Worm (Caenorhabditis elegans) whole organism, L4 larva: ENCODE measurements around the gene lgc-31.

ENCODE experiments used
- F44E2.7 ChIP-seq: fragments of 200-800 bp; sonication (Bioruptor generic); IDR thresholded peaks from 2 replicates; pipeline ENCODE4 v2.1.2; 2022; ENCODE audit warnings: missing genetic modification characterization, missing compliant biosample characterization
- F49E8.2 ChIP-seq: sonication (generic microtip); optimal IDR thresholded peaks from 2 replicates; lab custom pipeline; 2016; ENCODE audit warnings: missing compliant biosample characterization, mild to moderate bottlenecking, missing genetic modification characterization, borderline replicate concordance
- R02D3.7 ChIP-seq: fragments of 150-350 bp; sonication (generic microtip); optimal IDR thresholded peaks from 3 replicates; lab custom pipeline; 2014; ENCODE audit warnings: missing biosample characterization, missing genetic modification characterization
- T26A8.4 ChIP-seq: fragments of 200-800 bp; sonication (Bioruptor generic); IDR thresholded peaks from 2 replicates; pipeline ENCODE4 v1.3.6; 2022; ENCODE audit warnings: missing genetic modification characterization, missing compliant biosample characterization
- ceh-28 ChIP-seq: fragments of 150-350 bp; optimal IDR thresholded peaks from 2 replicates; lab custom pipeline; 2014; ENCODE audit warnings: missing biosample characterization, missing genetic modification reagents, missing genetic modification characterization
- ceh-62 ChIP-seq: sonication (generic microtip); optimal IDR thresholded peaks from 2 replicates; lab custom pipeline; 2017; ENCODE audit warnings: missing biosample characterization, missing genetic modification characterization
- cey-2 ChIP-seq: sonication (generic microtip); optimal IDR thresholded peaks from 3 replicates; lab custom pipeline; 2017; ENCODE audit warnings: missing genetic modification characterization, mild to moderate bottlenecking, missing compliant biosample characterization, antibody characterized with exemption, borderline replicate concordance; ENCODE audit not compliant: insufficient read depth
- ctbp-1 ChIP-seq: fragments of 200-800 bp; sonication (Bioruptor generic); IDR thresholded peaks from 2 replicates; pipeline ENCODE4 v1.3.6; 2022; ENCODE audit warnings: missing genetic modification reagents, missing genetic modification characterization, missing compliant biosample characterization
- daf-16 ChIP-seq, 3 experiments: sonication (generic microtip); optimal IDR thresholded peaks; 2 replicates each; lab custom pipeline; 2016 to 2017; ENCODE audit warnings: missing genetic modification characterization in 3 of 3, missing genetic modification reagents in 3 of 3, mild to moderate bottlenecking in 2 of 3, missing compliant biosample characterization in 2 of 3, missing biosample characterization in 1 of 3, moderate library complexity in 1 of 3
- dmd-6 ChIP-seq: fragments of 200-800 bp; sonication (Bioruptor generic); IDR thresholded peaks from 2 replicates; pipeline ENCODE4 v1.3.6; 2022; ENCODE audit warnings: missing genetic modification reagents, missing genetic modification characterization, missing compliant biosample characterization
- dmd-8 ChIP-seq: fragments of 200-800 bp; sonication (Bioruptor generic); IDR thresholded peaks from 2 replicates; pipeline ENCODE4 v1.3.6; 2022; ENCODE audit warnings: missing genetic modification characterization, missing compliant biosample characterization
- duxl-1 ChIP-seq: sonication (generic microtip); optimal IDR thresholded peaks from 2 replicates; lab custom pipeline; 2016; ENCODE audit warnings: mild to moderate bottlenecking, missing genetic modification characterization, moderate library complexity, missing compliant biosample characterization; ENCODE audit not compliant: poor library complexity
- dve-1 ChIP-seq: sonication (generic microtip); optimal IDR thresholded peaks from 2 replicates; lab custom pipeline; 2017; ENCODE audit warnings: antibody characterized with exemption, mild to moderate bottlenecking, missing genetic modification characterization, missing compliant biosample characterization; ENCODE audit not compliant: insufficient read depth
- hlh-30 ChIP-seq: sonication (generic microtip); optimal IDR thresholded peaks from 2 replicates; lab custom pipeline; 2017; ENCODE audit warnings: antibody characterized with exemption, mild to moderate bottlenecking, missing genetic modification characterization, missing compliant biosample characterization; ENCODE audit not compliant: insufficient read depth
- hmg-1.1 ChIP-seq: fragments of 200-800 bp; sonication (Bioruptor generic); IDR thresholded peaks from 2 replicates; pipeline ENCODE4 v1.3.6; 2022; ENCODE audit warnings: missing genetic modification reagents, missing genetic modification characterization, missing compliant biosample characterization
- lin-1 ChIP-seq: fragments of 200-800 bp; sonication (Bioruptor generic); IDR thresholded peaks from 2 replicates; pipeline ENCODE4 v1.3.6; 2022; ENCODE audit warnings: missing genetic modification reagents, missing genetic modification characterization, missing compliant biosample characterization
- lin-29 ChIP-seq: fragments of 200-800 bp; sonication (Bioruptor generic); IDR thresholded peaks from 2 replicates; pipeline ENCODE4 v1.3.6; 2022; ENCODE audit warnings: missing genetic modification reagents, missing genetic modification characterization, missing compliant biosample characterization
- lsy-2 ChIP-seq, 2 experiments: fragments of 150-350 bp in 1 of 2; sonication (generic microtip) in 1 of 2; optimal IDR thresholded peaks; 2 replicates each; lab custom pipeline; 2014 to 2017; ENCODE audit warnings: missing biosample characterization in 2 of 2, missing genetic modification characterization in 2 of 2
- nhr-111 ChIP-seq: fragments of 200-800 bp; sonication (Bioruptor generic); optimal IDR thresholded peaks from 2 replicates; lab custom pipeline; 2018; ENCODE audit warnings: mild to moderate bottlenecking, missing genetic modification characterization, missing compliant biosample characterization
- nhr-237 ChIP-seq: sonication (generic microtip); optimal IDR thresholded peaks from 2 replicates; lab custom pipeline; 2017; ENCODE audit warnings: missing biosample characterization, missing genetic modification characterization
- pha-4 ChIP-seq, 2 experiments: fragments of 150-350 bp in 1 of 2; fragments of 200-800 bp in 1 of 2; sonication (Bioruptor generic) in 1 of 2; IDR thresholded peaks in 1 of 2; optimal IDR thresholded peaks in 1 of 2; 2 replicates each; pipeline versions ENCODE4 v1.3.6 to Lab custom; 2014 to 2022; ENCODE audit warnings: missing genetic modification characterization in 2 of 2, missing genetic modification reagents in 2 of 2, missing biosample characterization in 1 of 2, missing compliant biosample characterization in 1 of 2
- pqm-1 ChIP-seq: sonication (generic microtip); optimal IDR thresholded peaks from 2 replicates; lab custom pipeline; 2017; ENCODE audit warnings: missing biosample characterization, missing genetic modification characterization
- rbr-2 ChIP-seq: sonication (generic microtip); optimal IDR thresholded peaks from 2 replicates; lab custom pipeline; 2016; ENCODE audit warnings: missing genotype, missing genetic modification characterization, missing compliant biosample characterization
- saeg-2 ChIP-seq: fragments of 200-800 bp; sonication (Bioruptor generic); IDR thresholded peaks from 2 replicates; pipeline ENCODE4 v1.3.6; 2022; ENCODE audit warnings: missing genetic modification reagents, missing genetic modification characterization, missing compliant biosample characterization
- unc-130 ChIP-seq: sonication (generic microtip); optimal IDR thresholded peaks from 2 replicates; lab custom pipeline; 2016; ENCODE audit warnings: missing genetic modification reagents, missing genetic modification characterization, missing compliant biosample characterization
- unc-62 ChIP-seq, 3 experiments: fragments of 150-350 bp in 1 of 3; sonication (generic microtip); optimal IDR thresholded peaks in 2 of 3; peaks in 1 of 3; 1 replicate in 1 of 3; 2 replicates in 2 of 3; lab custom pipeline; 2014 to 2017; ENCODE audit warnings: missing biosample characterization in 3 of 3, missing genetic modification characterization in 3 of 3, missing genetic modification reagents in 3 of 3, missing genotype in 1 of 3
- zfp-2 ChIP-seq: sonication (generic microtip); optimal IDR thresholded peaks from 2 replicates; lab custom pipeline; 2016; ENCODE audit warnings: mild to moderate bottlenecking, missing genetic modification characterization, missing compliant biosample characterization
- zfp-3 ChIP-seq: fragments of 200-800 bp; sonication (Bioruptor generic); conservative IDR thresholded peaks from 2 replicates; pipeline ENCODE4 v1.3.6; 2022; ENCODE audit warnings: missing genetic modification reagents, missing genetic modification characterization, missing compliant biosample characterization
- ztf-11 ChIP-seq: fragments of 150-350 bp; optimal IDR thresholded peaks from 2 replicates; lab custom pipeline; 2014; ENCODE audit warnings: missing biosample characterization, missing genetic modification characterization

The lgc-31 gene

DNA sequence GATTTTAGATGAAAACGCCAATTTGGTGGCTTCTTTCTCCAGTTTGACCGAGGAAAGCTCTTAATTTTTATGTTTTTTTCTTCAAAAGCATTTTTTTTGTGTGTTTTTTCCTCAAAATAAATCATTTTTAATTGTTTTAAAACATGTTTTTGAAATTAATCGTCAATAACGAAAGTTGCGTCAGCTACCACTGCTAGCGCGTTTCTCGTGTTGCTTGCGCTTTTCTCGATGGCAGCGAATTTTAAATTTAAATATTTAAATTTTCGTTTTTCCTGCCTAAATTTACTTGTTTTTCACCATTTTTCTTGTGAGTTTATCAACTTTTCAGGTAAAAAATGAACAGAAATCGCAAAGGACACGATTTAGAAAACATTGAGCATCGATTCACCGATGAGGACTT, 16.1 kb upstream of the lgc-31 start, which contains the start of gene prde-1:
Gene prde-1, plus strand, starts transcription at position 322 of the 400 bp plus-strand sequence.
- TF ChIP-seq pqm-1 (tag; lab: Kevin White, UChicago) (no peak), nhr-111 (GFP tag; lab: Kevin White, UChicago) (no peak), F49E8.2 (tag; lab: Kevin White, UChicago) (peak; percentile 50), ceh-28 (no peak)

DNA sequence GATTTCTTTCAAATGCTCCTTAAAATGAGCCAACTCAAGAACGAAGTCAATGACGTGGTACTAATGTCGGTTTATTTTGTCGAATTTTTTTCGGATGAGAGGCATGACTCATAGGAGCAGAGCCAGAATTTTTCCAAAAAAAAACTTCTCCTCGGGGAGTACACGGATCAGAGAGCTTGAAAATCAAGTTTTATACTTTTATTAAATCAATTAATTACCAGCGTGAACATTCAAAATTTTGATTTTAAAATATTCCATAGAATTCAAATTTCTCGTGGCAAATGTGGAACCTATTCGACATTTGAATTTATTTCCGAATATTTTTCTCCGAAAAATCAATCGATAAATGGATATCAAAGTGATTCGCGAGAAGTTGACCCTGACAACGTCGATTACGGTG, 14.5 kb upstream of the lgc-31 start, which contains the start of gene F21A3.4:
Gene F21A3.4, plus strand, starts transcription at position 301 of the 400 bp plus-strand sequence.
- no peak for TF ChIP-seq zfp-2 (tag; lab: Kevin White, UChicago)
- TF ChIP-seq hmg-1.1 (GFP tag; lab: Robert Waterston, UW), result no peak
- TF ChIP-seq, all 104 proteins: peak for 0

- TF ChIP-seq unc-62 (GFP tag; optimal IDR thresholded peaks at IDR 0.05 in 1 of 2; lab: Kevin White, UChicago) (peak in 1 of 2 experiments; percentile 26), unc-62 (tag; optimal IDR thresholded peaks at IDR 0.05; lab: Kevin White, UChicago) (no peak), dmd-6 (GFP tag; lab: Robert Waterston, UW) (no peak), cey-2 (tag; lab: Kevin White, UChicago) (no peak), dmd-8 (GFP tag; lab: Robert Waterston, UW) (no peak), lsy-2 (tag; optimal IDR thresholded peaks at IDR 0.05; lab: Kevin White, UChicago) (no peak)
These were observed 12.0 kb upstream of the lgc-31 start, which contains the start of gene F21A3.2 for ce11 chrV:15533864-15534263. F21A3.2 (minus strand) TSS chrV:15533964.

DNA sequence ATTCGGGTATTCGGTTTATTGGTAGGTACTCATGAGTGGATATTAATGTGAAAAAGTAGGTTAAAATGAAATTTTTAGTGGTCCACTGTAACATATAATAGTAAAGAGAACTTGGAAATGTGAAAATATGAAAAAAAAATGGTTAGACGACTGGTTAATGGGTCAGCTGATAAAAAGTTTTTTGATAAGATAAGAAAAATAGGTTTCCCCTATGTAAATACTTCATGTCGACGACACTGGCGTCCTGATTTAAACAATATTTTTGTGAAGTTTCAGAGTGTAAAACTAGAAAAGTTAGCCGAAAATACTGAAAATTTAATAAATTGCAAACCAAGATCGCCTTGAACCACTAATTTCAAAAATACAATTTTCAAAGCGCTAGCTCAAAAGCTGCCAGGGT, 11.3 kb upstream of the lgc-31 start, which contains the start of gene F21A3.11:
Gene F21A3.11, minus strand, starts transcription at position 117 of the 400 bp plus-strand sequence.
- TF ChIP-seq unc-130 (no peak), nhr-237 (no peak), R02D3.7 (tag; lab: Kevin White, UChicago) (no peak), lin-1 (GFP tag; lab: Robert Waterston, UW) (no peak), saeg-2 (GFP tag; lab: Robert Waterston, UW) (no peak), F44E2.7 (no peak), dmd-6 (GFP tag; lab: Robert Waterston, UW) (peak; percentile 38; the same call in 1 of the 2 replicates), dve-1 (tag; lab: Kevin White, UChicago) (peak; percentile 45), T26A8.4 (GFP tag; lab: Robert Waterston, UW) (no peak), ceh-28 (no peak), ctbp-1 (no peak), hlh-30 (peak; percentile 14), pqm-1 (tag; lab: Kevin White, UChicago) (peak; percentile 40), zfp-3 (no peak), ceh-62 (tag; lab: Kevin White, UChicago) (no peak), duxl-1 (tag; lab: Kevin White, UChicago) (no peak), pha-4 (GFP tag; IDR thresholded peaks at IDR 0.05; lab: Robert Waterston, UW) (no peak), pha-4 (tag; optimal IDR thresholded peaks at IDR 0.05; lab: Kevin White, UChicago) (no peak), rbr-2 (tag; lab: Kevin White, UChicago) (no peak), ztf-11 (tag; lab: Kevin White, UChicago) (no peak), daf-16 (GFP tag; optimal IDR thresholded peaks at IDR 0.05; lab: Kevin White, UChicago) (no peak), daf-16 (tag; optimal IDR thresholded peaks at IDR 0.05; lab: Kevin White, UChicago) (peak; percentile 78)

DNA sequence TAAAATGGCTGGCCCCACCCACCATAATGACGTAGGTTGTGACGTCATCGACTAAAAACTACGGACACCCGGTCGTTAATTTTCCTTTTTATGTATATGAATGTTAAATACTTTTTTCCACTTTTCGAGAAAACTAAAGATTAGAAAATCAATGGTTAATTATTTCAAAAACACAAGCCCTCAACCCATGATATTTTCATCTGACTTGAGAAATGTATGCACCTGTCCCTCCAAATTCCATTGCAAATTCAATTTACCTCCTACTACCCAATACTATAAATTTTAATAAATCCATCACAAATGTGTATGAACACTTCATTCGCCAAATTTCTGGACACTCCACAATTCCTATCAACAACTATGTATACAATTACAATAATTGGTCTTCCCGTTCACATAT, 7.2 kb upstream of the lgc-31 start, which contains the start of gene srh-276:
Gene srh-276, plus strand, starts transcription at position 301 of the 400 bp plus-strand sequence.
- TF ChIP-seq unc-62 (GFP tag; optimal IDR thresholded peaks at IDR 0.05 in 1 of 2; lab: Kevin White, UChicago), result peak in 1 of 2 experiments; percentile 8
- TF ChIP-seq unc-62 (tag; optimal IDR thresholded peaks at IDR 0.05; lab: Kevin White, UChicago), result no peak
- TF ChIP-seq lin-29 (GFP tag; lab: Robert Waterston, UW), result no peak
- TF ChIP-seq, all 104 proteins: peak for 1
